Worm (Caenorhabditis elegans): ENCODE results near the gene fbxa-45.

ce11 chrV:16880054-16880453 lies 19.2 kb downstream of the fbxa-45 start, which contains the start of gene F09C6.3:
- TF ChIP-seq rpc-1 (optimal IDR thresholded peaks at IDR 0.05) (no peak), rpc-1 (tag; optimal IDR thresholded peaks at IDR 0.05) (no peak), unc-62 (GFP tag; optimal IDR thresholded peaks at IDR 0.05) (no peak), somi-1 (GFP tag; optimal IDR thresholded peaks at IDR 0.05) (no peak), ceh-58 (GFP tag; IDR thresholded peaks at IDR 0.05) (no peak), chd-7 (tag; optimal IDR thresholded peaks at IDR 0.05) (no peak), Y53G8AR.9 (GFP tag; conservative IDR thresholded peaks at IDR 0.05) (no peak), lsy-27 (tag; optimal IDR thresholded peaks at IDR 0.05; ENCODE audit: borderline replicate concordance, insufficient read depth) (no peak), F57A8.1 (GFP tag; optimal IDR thresholded peaks at IDR 0.05) (no peak), mxl-1 (tag; optimal IDR thresholded peaks at IDR 0.05) (no peak), hlh-12 (tag; optimal IDR thresholded peaks at IDR 0.05) (no peak)

All from whole organism, young adult.